Fruit fly (Drosophila melanogaster): ENCODE data around the gene CG5273.

Gene CG5273

dm6 chrX:758892-759621 is at the start of gene CG5273:
Gene CG5273 (plus strand): TSS chrX:759594.
- peak; percentile 76 for TF ChIP-seq CG17801 (GFP tag; optimal IDR thresholded peaks at IDR 0.05; ENCODE audit: partially characterized antibody)

dm6 chrX:710914-711313 is 48.5 kb upstream of the CG5273 start:
- TF ChIP-seq CG17801 (GFP tag; optimal IDR thresholded peaks at IDR 0.05; ENCODE audit: partially characterized antibody) = no peak

- TF ChIP-seq CG17801 (GFP tag; optimal IDR thresholded peaks at IDR 0.05; ENCODE audit: partially characterized antibody) = no peak
Observed at dm6 chrX:711852-712251, 47.5 kb upstream of the CG5273 start.

dm6 chrX:713249-713898 is 46.0 kb upstream of the CG5273 start:
- TF ChIP-seq CG17801 (GFP tag; optimal IDR thresholded peaks at IDR 0.05; ENCODE audit: partially characterized antibody) = no peak

- TF ChIP-seq CG17801 (GFP tag; optimal IDR thresholded peaks at IDR 0.05; ENCODE audit: partially characterized antibody) = no peak
Observed at dm6 chrX:715383-715782, 44.0 kb upstream of the CG5273 start.

dm6 chrX:717893-718292 is 41.5 kb upstream of the CG5273 start:
- TF ChIP-seq CG17801 (GFP tag; optimal IDR thresholded peaks at IDR 0.05; ENCODE audit: partially characterized antibody) = no peak

dm6 chrX:718945-719344 is 40.4 kb upstream of the CG5273 start:
- TF ChIP-seq CG17801 (GFP tag; optimal IDR thresholded peaks at IDR 0.05; ENCODE audit: partially characterized antibody) = no peak

dm6 chrX:724496-724895 is 34.9 kb upstream of the CG5273 start:
- TF ChIP-seq CG17801 (GFP tag; optimal IDR thresholded peaks at IDR 0.05; ENCODE audit: partially characterized antibody) = no peak

- no peak for TF ChIP-seq CG17801 (GFP tag; optimal IDR thresholded peaks at IDR 0.05; ENCODE audit: partially characterized antibody)
Observed at dm6 chrX:739621-740216, 19.7 kb upstream of the CG5273 start.

- TF ChIP-seq CG17801 (GFP tag; optimal IDR thresholded peaks at IDR 0.05; ENCODE audit: partially characterized antibody) = no peak
Observed at dm6 chrX:750047-750446, 9.3 kb upstream of the CG5273 start, which contains the start of gene CG5254. Gene CG5254 (plus strand): TSS chrX:750347.

- TF ChIP-seq CG17801 (GFP tag; optimal IDR thresholded peaks at IDR 0.05; ENCODE audit: partially characterized antibody) = no peak
Observed at dm6 chrX:751201-751600, 8.2 kb upstream of the CG5273 start, which contains the start of gene CG13362. Gene CG13362 (minus strand): TSS chrX:751301.

- TF ChIP-seq CG17801 (GFP tag; optimal IDR thresholded peaks at IDR 0.05; ENCODE audit: partially characterized antibody) = no peak
Observed at dm6 chrX:753553-753952, 5.8 kb upstream of the CG5273 start, which contains the start of gene CG13361. Gene CG13361 (minus strand): TSS chrX:753653.

- TF ChIP-seq CG17801 (GFP tag; optimal IDR thresholded peaks at IDR 0.05; ENCODE audit: partially characterized antibody) = peak; percentile 64
Observed at dm6 chrX:755642-756332, 3.6 kb upstream of the CG5273 start.

- no peak for TF ChIP-seq CG17801 (GFP tag; optimal IDR thresholded peaks at IDR 0.05; ENCODE audit: partially characterized antibody)
Observed at dm6 chrX:756856-757255, 2.5 kb upstream of the CG5273 start.

dm6 chrX:762047-762446 is 2.7 kb downstream of the CG5273 start:
- no peak for TF ChIP-seq CG17801 (GFP tag; optimal IDR thresholded peaks at IDR 0.05; ENCODE audit: partially characterized antibody)
